Fruit fly (Drosophila melanogaster): ENCODE measurements around the gene CG18547.

The CG18547 gene

DNA sequence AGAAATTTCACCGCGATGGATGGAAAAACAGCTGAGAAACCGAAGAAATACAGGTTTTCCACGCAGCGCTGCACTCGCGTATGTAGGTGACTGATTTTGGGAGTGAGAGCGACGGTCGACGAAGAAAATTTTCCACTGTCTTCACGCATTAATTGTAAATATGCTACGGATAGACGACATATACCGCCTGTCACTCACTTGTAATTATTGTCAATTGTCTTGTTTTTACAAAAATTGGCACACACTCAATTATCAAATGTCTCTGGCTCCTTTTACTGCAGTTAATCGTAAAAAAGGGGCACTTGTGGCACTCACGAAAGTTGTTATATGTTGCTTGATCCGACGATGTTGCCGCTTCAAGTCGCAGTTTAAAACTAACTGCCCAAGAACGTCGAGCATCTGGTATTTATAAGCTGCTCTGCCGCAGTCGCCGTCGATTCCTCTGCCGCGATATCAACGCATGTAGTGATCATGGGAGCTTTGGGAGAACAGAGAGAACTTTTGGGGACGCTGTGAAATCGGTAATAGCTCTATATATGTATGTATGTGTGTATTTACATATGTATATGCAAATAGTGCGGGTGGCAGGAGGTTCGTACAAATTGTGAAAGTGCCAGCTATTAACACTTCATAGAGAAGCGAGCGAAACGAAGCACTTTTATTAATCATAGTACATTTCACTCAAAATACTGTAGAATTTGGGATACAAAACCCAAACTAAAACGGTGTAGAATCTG lies 12.9 kb upstream of the CG18547 start, which contains the start of gene mfas (continued):
- TF ChIP-seq Neu2 (GFP tag; optimal IDR thresholded peaks at IDR 0.05; ENCODE audit: borderline replicate concordance): no peak
- TF ChIP-seq Blimp-1 (GFP tag; optimal IDR thresholded peaks at IDR 0.05): peak; percentile 55
- no peak for TF ChIP-seq luna (GFP tag; optimal IDR thresholded peaks at IDR 0.05)
- no peak for TF ChIP-seq CG15479 (GFP tag; optimal IDR thresholded peaks at IDR 0.05)
- TF ChIP-seq CkIIα-i1 (GFP tag; IDR thresholded peaks at IDR 0.05): no peak
- TF ChIP-seq CTCF (GFP tag; optimal IDR thresholded peaks at IDR 0.05): no peak
- no peak for TF ChIP-seq CG4424 (GFP tag; optimal IDR thresholded peaks at IDR 0.05)
- TF ChIP-seq lbe (GFP tag; optimal IDR thresholded peaks at IDR 0.05): no peak
- TF ChIP-seq Camta (GFP tag; optimal IDR thresholded peaks at IDR 0.05): no peak
- no peak for TF ChIP-seq CG14050 (GFP tag; IDR thresholded peaks at IDR 0.05)
- TF ChIP-seq CG14965 (GFP tag; optimal IDR thresholded peaks at IDR 0.05; ENCODE audit: borderline replicate concordance): no peak
- no peak for TF ChIP-seq Xbp1 (GFP tag; optimal IDR thresholded peaks at IDR 0.05)
- peak in 1 of 2 experiments; percentile 18 for TF ChIP-seq crp (GFP tag; optimal IDR thresholded peaks at IDR 0.05)
- no peak for TF ChIP-seq TFAM (GFP tag; optimal IDR thresholded peaks at IDR 0.05)
- TF ChIP-seq tin (GFP tag; optimal IDR thresholded peaks at IDR 0.05): no peak
- TF ChIP-seq D (optimal IDR thresholded peaks at IDR 0.05): no peak
- no peak for TF ChIP-seq D (GFP tag; optimal IDR thresholded peaks at IDR 0.05)
- peak; percentile 44 for TF ChIP-seq fd64A (GFP tag; optimal IDR thresholded peaks at IDR 0.05)
- no peak for TF ChIP-seq Fer3 (tag; optimal IDR thresholded peaks at IDR 0.05)
- no peak for TF ChIP-seq CG30431 (GFP tag; optimal IDR thresholded peaks at IDR 0.05)
- TF ChIP-seq Gsc (GFP tag; IDR thresholded peaks at IDR 0.05): no peak
- peak; percentile 54 for TF ChIP-seq CG6813 (GFP tag; optimal IDR thresholded peaks at IDR 0.05)
- peak; percentile 35 for TF ChIP-seq sqz (GFP tag; optimal IDR thresholded peaks at IDR 0.05)
- TF ChIP-seq CG12219 (GFP tag; optimal IDR thresholded peaks at IDR 0.05): peak; percentile 7
- peak; percentile 26 for TF ChIP-seq CG18599 (GFP tag; optimal IDR thresholded peaks at IDR 0.05)
- no peak for TF ChIP-seq pnt (GFP tag; optimal IDR thresholded peaks at IDR 0.05)
- no peak for TF ChIP-seq Fer2 (tag; optimal IDR thresholded peaks at IDR 0.05)
- no peak for TF ChIP-seq BtbVII (GFP tag; optimal IDR thresholded peaks at IDR 0.05)
- no peak for TF ChIP-seq Dp (GFP tag; optimal IDR thresholded peaks at IDR 0.05)
- TF ChIP-seq dan (GFP tag; IDR thresholded peaks at IDR 0.05): no peak
- TF ChIP-seq Dref (GFP tag; IDR thresholded peaks at IDR 0.05): no peak
- no peak for TF ChIP-seq scrt (GFP tag; optimal IDR thresholded peaks at IDR 0.05)
- TF ChIP-seq MESR4 (GFP tag; optimal IDR thresholded peaks at IDR 0.05): no peak
- TF ChIP-seq vnd (GFP tag; IDR thresholded peaks at IDR 0.05; ENCODE audit: partially characterized antibody): no peak
- no peak for TF ChIP-seq H2.0 (GFP tag; IDR thresholded peaks at IDR 0.05)
- no peak for TF ChIP-seq CG11560 (tag; IDR thresholded peaks at IDR 0.05)
- no peak for TF ChIP-seq CG13775 (GFP tag; optimal IDR thresholded peaks at IDR 0.05)
- no peak for TF ChIP-seq CG3726 (GFP tag; IDR thresholded peaks at IDR 0.05)
- no peak for TF ChIP-seq Nf-YA (GFP tag; IDR thresholded peaks at IDR 0.05)
- TF ChIP-seq CG4282 (GFP tag; optimal IDR thresholded peaks at IDR 0.05): no peak
- no peak for TF ChIP-seq CG2678 (tag; optimal IDR thresholded peaks at IDR 0.05)
- no peak for TF ChIP-seq cwo (GFP tag; optimal IDR thresholded peaks at IDR 0.05)
- no peak; the same call in 1 of the 2 replicates for TF ChIP-seq amos (GFP tag; IDR thresholded peaks at IDR 0.05; ENCODE audit: partially characterized antibody)
- no peak for TF ChIP-seq CG6689 (GFP tag; IDR thresholded peaks at IDR 0.05)
- TF ChIP-seq sna (GFP tag; IDR thresholded peaks at IDR 0.05; ENCODE audit: partially characterized antibody): no peak
- TF ChIP-seq Asciz (GFP tag; optimal IDR thresholded peaks at IDR 0.05): peak; percentile 42
- TF ChIP-seq dm (GFP tag; optimal IDR thresholded peaks at IDR 0.05): no peak
- TF ChIP-seq CG3065 (GFP tag; optimal IDR thresholded peaks at IDR 0.05): no peak
- TF ChIP-seq CG6654 (GFP tag; optimal IDR thresholded peaks at IDR 0.05): no peak
- TF ChIP-seq CG11247 (GFP tag; IDR thresholded peaks at IDR 0.05): no peak
